Worm (Caenorhabditis elegans): ENCODE measurements around the gene K08F8.15.

Gene K08F8.15

DNA sequence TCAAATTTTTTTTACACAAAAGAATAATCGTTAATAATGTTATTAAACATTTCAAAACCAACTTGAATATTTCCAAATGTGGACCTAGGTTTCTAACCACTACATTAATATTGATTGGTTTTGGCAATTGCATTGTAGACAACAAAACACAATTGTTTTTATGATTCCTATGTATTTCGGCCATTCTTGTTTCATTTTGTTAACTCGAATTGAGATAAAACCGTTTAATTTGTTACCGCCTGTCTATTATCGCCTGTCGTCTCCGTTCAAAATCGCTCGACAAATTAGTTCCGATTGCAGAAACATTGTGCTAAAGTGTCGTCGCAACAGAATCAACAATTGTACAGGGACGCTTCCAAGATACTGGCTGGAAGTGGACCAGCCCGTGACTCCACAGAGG is 4.1 kb downstream of the K08F8.15 start, which contains the start of gene let-19:
let-19 (plus strand) TSS at position 301 of the 400 bp plus-strand sequence.
- TF ChIP-seq ces-1 (GFP tag; optimal IDR thresholded peaks at IDR 0.05) (no peak), nhr-28 (tag; optimal IDR thresholded peaks at IDR 0.05) (no peak), bed-3 (GFP tag; optimal IDR thresholded peaks at IDR 0.05) (no peak), lin-13 (tag; optimal IDR thresholded peaks at IDR 0.05) (no peak), mep-1 (tag; optimal IDR thresholded peaks at IDR 0.05) (no peak), sem-2 (GFP tag; optimal IDR thresholded peaks at IDR 0.05) (no peak), unc-120 (tag; optimal IDR thresholded peaks at IDR 0.05; ENCODE audit: poor library complexity, severe bottlenecking) (no peak), ceh-83 (GFP tag; optimal IDR thresholded peaks at IDR 0.05) (no peak), snpc-4 (tag; optimal IDR thresholded peaks at IDR 0.05) (no peak), elt-3 (tag; optimal IDR thresholded peaks at IDR 0.05) (no peak), sptf-1 (tag; optimal IDR thresholded peaks at IDR 0.05) (no peak)

DNA sequence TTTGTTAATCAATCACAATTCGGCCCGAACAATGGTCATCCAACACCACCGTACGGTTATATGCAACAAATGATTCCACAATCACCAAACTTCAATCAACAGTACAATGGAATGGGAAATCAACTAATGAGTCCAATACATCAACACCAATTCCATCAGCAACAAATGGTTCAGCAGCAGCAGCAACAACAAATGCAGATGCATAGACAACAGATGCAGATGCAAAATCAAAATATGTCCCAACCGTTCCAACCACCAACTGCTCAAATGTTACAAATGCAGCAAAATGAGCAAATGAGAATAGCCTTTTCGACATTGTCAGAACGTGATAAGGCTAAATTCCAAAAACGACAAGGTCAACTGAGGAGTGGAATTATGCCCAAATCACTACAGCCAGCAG is 9.9 kb downstream of the K08F8.15 start:
- TF ChIP-seq elt-3 (tag; optimal IDR thresholded peaks at IDR 0.05) (no peak), snpc-4 (tag; optimal IDR thresholded peaks at IDR 0.05) (no peak), M03D4.4 (tag; optimal IDR thresholded peaks at IDR 0.05) (no peak), zip-8 (tag; optimal IDR thresholded peaks at IDR 0.05) (no peak), ceh-83 (GFP tag; optimal IDR thresholded peaks at IDR 0.05) (no peak), flh-1 (GFP tag; optimal IDR thresholded peaks at IDR 0.05) (no peak), drap-1 (GFP tag; optimal IDR thresholded peaks at IDR 0.05) (no peak), sem-2 (GFP tag; optimal IDR thresholded peaks at IDR 0.05) (no peak), blmp-1 (tag; optimal IDR thresholded peaks at IDR 0.05) (no peak), mls-2 (tag; optimal IDR thresholded peaks at IDR 0.05) (no peak)

DNA sequence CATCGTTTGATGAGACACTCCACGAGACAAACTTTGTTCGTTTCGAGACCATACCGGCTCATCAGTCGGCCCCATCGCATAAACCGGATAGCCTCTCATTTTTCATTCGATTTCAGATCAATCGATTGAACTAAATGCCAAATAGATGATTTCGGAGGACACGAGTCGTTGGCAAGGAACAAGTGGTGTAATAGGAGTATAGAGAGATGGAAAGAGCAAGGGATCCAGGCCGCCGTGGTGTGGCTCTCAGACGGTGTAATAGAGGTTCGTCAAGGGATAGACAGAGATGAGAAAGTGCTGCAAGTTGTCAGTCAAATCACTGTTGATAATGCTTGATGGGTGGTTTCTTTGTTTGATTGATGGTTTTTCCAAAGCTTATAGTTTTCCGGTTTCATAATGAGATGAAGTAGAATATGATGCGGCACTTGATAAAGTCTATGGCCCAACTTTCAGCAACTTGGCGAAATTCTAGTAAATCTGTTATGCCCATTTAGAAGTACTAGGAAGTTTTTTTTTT is 16.9 kb downstream of the K08F8.15 start, which contains the start of gene sgn-1:
sgn-1 (minus strand) TSS at position 220 of the 517 bp plus-strand sequence.
- TF ChIP-seq M03D4.4 (tag; optimal IDR thresholded peaks at IDR 0.05) (no peak), nhr-28 (tag; optimal IDR thresholded peaks at IDR 0.05) (no peak), sptf-1 (tag; optimal IDR thresholded peaks at IDR 0.05) (no peak), elt-3 (tag; optimal IDR thresholded peaks at IDR 0.05) (no peak), ces-1 (GFP tag; optimal IDR thresholded peaks at IDR 0.05) (no peak), bed-3 (GFP tag; optimal IDR thresholded peaks at IDR 0.05) (no peak), ceh-43 (GFP tag; optimal IDR thresholded peaks at IDR 0.05) (no peak), cnd-1 (tag; optimal IDR thresholded peaks at IDR 0.05) (no peak), unc-62 (GFP tag; optimal IDR thresholded peaks at IDR 0.05) (peak; percentile 96), unc-120 (tag; optimal IDR thresholded peaks at IDR 0.05; ENCODE audit: poor library complexity, severe bottlenecking) (peak; percentile 64), unc-39 (tag; optimal IDR thresholded peaks at IDR 0.05) (no peak), mls-2 (tag; optimal IDR thresholded peaks at IDR 0.05) (no peak), ham-2 (GFP tag; optimal IDR thresholded peaks at IDR 0.05) (no peak), hlh-1 (tag; optimal IDR thresholded peaks at IDR 0.05) (peak; percentile 71), lin-32 (GFP tag; optimal IDR thresholded peaks at IDR 0.05) (no peak), nhr-2 (tag; optimal IDR thresholded peaks at IDR 0.05) (no peak)

DNA sequence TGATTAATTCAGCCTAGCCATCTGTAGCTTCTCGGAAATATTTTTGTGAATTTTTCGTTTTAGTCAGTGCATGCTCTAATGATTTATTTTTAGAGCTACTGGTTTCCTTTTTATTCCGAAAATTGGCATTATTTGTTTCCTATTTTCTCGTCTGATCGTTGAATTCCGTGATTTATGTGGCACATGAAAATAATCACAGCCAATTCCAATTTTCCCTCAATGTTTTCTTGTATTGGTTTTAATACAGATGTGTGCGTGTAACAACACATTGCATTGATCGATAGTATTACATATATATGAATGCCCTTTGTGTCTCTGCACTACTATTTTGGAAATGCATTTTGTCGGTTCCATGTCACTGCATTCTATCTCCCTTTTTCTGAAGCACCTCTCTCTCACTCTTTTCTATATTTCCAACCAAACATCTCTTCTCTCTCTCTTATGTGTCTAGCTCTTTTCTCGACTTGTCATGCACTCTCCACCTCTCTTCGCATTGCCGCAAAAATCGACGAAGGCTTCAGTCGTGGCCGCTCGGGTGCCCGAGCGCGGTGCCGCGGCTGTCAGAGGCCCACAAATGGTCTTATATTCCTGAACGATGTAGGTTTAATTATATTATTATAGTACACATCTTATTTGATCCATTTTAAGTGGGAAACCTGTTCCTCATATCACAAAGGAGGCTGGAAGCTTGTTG is 17.8 kb downstream of the K08F8.15 start:
- TF ChIP-seq lsy-2 (tag; optimal IDR thresholded peaks at IDR 0.05) (no peak), ces-1 (GFP tag; optimal IDR thresholded peaks at IDR 0.05) (peak; percentile 9), unc-62 (GFP tag; optimal IDR thresholded peaks at IDR 0.05) (peak; percentile 2), unc-120 (tag; optimal IDR thresholded peaks at IDR 0.05; ENCODE audit: poor library complexity, severe bottlenecking) (peak; percentile 60)

DNA sequence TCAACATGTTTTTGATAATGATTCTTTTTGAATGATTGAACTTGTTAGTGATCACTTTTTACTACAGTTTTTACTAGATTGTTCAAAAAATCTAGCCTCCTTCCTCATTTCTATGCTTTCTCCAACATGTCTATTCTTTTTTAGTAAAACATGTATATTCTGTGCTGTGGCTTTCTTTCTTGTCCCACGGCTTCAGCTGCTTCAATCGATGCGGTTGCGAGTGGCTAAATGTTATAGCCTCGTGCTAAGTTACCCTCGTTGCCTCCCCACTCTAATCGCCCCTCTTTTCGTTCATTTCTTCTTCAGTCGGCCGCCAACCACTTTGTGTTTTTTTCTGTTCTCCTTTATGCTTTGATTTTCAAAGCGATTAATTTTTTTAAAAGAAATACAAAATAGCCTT is 19.3 kb downstream of the K08F8.15 start:
- TF ChIP-seq ham-2 (GFP tag; optimal IDR thresholded peaks at IDR 0.05) (peak; percentile 34), ceh-83 (GFP tag; optimal IDR thresholded peaks at IDR 0.05) (peak; percentile 3), sptf-1 (tag; optimal IDR thresholded peaks at IDR 0.05) (no peak), mab-5 (tag; optimal IDR thresholded peaks at IDR 0.05) (no peak), cnd-1 (tag; optimal IDR thresholded peaks at IDR 0.05) (no peak), mls-2 (tag; optimal IDR thresholded peaks at IDR 0.05) (peak; percentile 27), ces-1 (GFP tag; optimal IDR thresholded peaks at IDR 0.05) (peak; percentile 54), ceh-39 (tag; optimal IDR thresholded peaks at IDR 0.05) (no peak), ztf-11 (tag; optimal IDR thresholded peaks at IDR 0.05) (no peak)

Data from whole organism, mixed stage, embryonic.